Fruit fly (Drosophila melanogaster) whole organism, wandering third instar larva: ENCODE results near the gene CG11980.

Experiments
- GATAd ChIP-seq: sonication (Bioruptor generic); optimal IDR thresholded peaks from 2 replicates; lab custom pipeline; 2016; ENCODE audit warnings: missing biosample characterization, missing genetic modification characterization
- HLH106 ChIP-seq: fragments of 200-800 bp; optimal IDR thresholded peaks from 3 replicates; lab custom pipeline; 2019; ENCODE audit warnings: missing biosample characterization, mild to moderate bottlenecking, missing genetic modification characterization, moderate library complexity
- Jra ChIP-seq: sonication (Bioruptor generic); optimal IDR thresholded peaks from 2 replicates; lab custom pipeline; 2016; ENCODE audit warnings: missing biosample characterization, missing genetic modification characterization
- OdsH ChIP-seq: fragments of 200-800 bp; sonication (Bioruptor generic); optimal IDR thresholded peaks from 2 replicates; lab custom pipeline; 2016; ENCODE audit warnings: missing biosample characterization, mild to moderate bottlenecking, missing genetic modification characterization
- dmrt93B ChIP-seq: fragments of 200-800 bp; sonication (Bioruptor generic); optimal IDR thresholded peaks from 2 replicates; lab custom pipeline; 2018; ENCODE audit warnings: missing biosample characterization, mild to moderate bottlenecking, missing genetic modification characterization
- dsf ChIP-seq: sonication (Bioruptor generic); optimal IDR thresholded peaks from 2 replicates; lab custom pipeline; 2016; ENCODE audit warnings: missing biosample characterization, missing genetic modification characterization, borderline replicate concordance
- foxo ChIP-seq, 2 experiments: fragments of 200-800 bp; sonication (Bioruptor generic); optimal IDR thresholded peaks; 2 replicates in 1 of 2; 3 replicates in 1 of 2; lab custom pipeline; 2016 to 2017; ENCODE audit warnings: missing biosample characterization in 2 of 2, missing genetic modification characterization in 2 of 2
- rgr ChIP-seq: fragments of 200-800 bp; sonication (Bioruptor generic); optimal IDR thresholded peaks from 3 replicates; lab custom pipeline; 2016; ENCODE audit warnings: missing biosample characterization, mild to moderate bottlenecking, missing genetic modification characterization
- sage ChIP-seq: fragments of 200-800 bp; sonication (Bioruptor generic); optimal IDR thresholded peaks from 2 replicates; lab custom pipeline; 2016; ENCODE audit warnings: missing biosample characterization, mild to moderate bottlenecking, missing genetic modification characterization
- sv ChIP-seq: fragments of 200-800 bp; sonication (Bioruptor generic); optimal IDR thresholded peaks from 3 replicates; lab custom pipeline; 2016; ENCODE audit warnings: missing biosample characterization, missing genetic modification characterization

The CG11980 gene

dm6 chr3R:9054442-9055118 lies 50.8 kb downstream of the CG11980 start:
- TF ChIP-seq sage (GFP tag; lab: Kevin White, UChicago) (peak; percentile 22), sv (peak; percentile 27), dsf (GFP tag; lab: Kevin White, UChicago) (no peak), Jra (GFP tag; lab: Kevin White, UChicago) (peak; percentile 4), foxo (GFP tag; optimal IDR thresholded peaks at IDR 0.05; lab: Kevin White, UChicago) (peak in 1 of 2 experiments; percentile 46), GATAd (no peak), dmrt93B (GFP tag; lab: Kevin White, UChicago) (peak; percentile 22), HLH106 (tag; lab: Kevin White, UChicago) (peak; percentile 18), OdsH (GFP tag; lab: Kevin White, UChicago) (peak; percentile 52), rgr (peak; percentile 5)
